Fruit fly (Drosophila melanogaster): ENCODE measurements around the gene CG6749.

The CG6749 gene

dm6 chr3L:9717101-9717500 lies 16.5 kb downstream of the CG6749 start:
- TF ChIP-seq fd85E (GFP tag; optimal IDR thresholded peaks at IDR 0.05) (no peak), CG6854 (GFP tag; optimal IDR thresholded peaks at IDR 0.05) (no peak), CG16779 (tag; optimal IDR thresholded peaks at IDR 0.05) (peak; percentile 14), CG32006 (GFP tag; optimal IDR thresholded peaks at IDR 0.05) (no peak), esn (GFP tag; optimal IDR thresholded peaks at IDR 0.05) (no peak), lz (GFP tag; optimal IDR thresholded peaks at IDR 0.05) (no peak)

DNA sequence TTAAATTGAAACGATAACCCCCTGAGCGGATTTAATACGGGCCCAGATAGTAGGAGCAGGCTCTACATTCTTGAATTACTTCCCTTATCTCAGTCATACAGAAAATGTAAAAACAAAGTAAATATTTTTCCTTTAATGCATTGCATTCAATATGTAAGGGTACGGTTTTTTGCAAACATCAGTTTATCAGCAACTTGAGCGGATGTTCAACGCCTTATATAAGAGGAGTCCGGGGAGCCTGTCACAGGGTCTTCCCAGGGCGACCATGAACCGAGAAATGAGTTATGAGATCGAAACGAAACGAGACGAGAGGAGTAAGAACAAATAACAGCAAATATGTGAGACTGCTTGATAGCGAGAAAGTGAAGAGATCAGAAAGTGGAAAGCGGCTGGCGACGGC lies 17.0 kb downstream of the CG6749 start:
- TF ChIP-seq CG15336 (GFP tag; IDR thresholded peaks at IDR 0.05) (no peak), dsx (GFP tag; optimal IDR thresholded peaks at IDR 0.05; ENCODE audit: poor library complexity, severe bottlenecking) (peak; percentile 22), ss (GFP tag; optimal IDR thresholded peaks at IDR 0.05) (peak in 1 of 2 experiments; percentile 29), svp (GFP tag) (peak; percentile 98)

dm6 chr3L:9714537-9715144 lies 19.0 kb downstream of the CG6749 start:
- TF ChIP-seq Hr4 (GFP tag; optimal IDR thresholded peaks at IDR 0.05) (no peak), CG6854 (GFP tag; optimal IDR thresholded peaks at IDR 0.05) (peak; percentile 51), CG32006 (GFP tag; optimal IDR thresholded peaks at IDR 0.05) (no peak), Ets96B (tag; optimal IDR thresholded peaks at IDR 0.05) (no peak), Met (GFP tag; optimal IDR thresholded peaks at IDR 0.05) (no peak), Hr38 (GFP tag; optimal IDR thresholded peaks at IDR 0.05) (no peak), CG34406 (GFP tag; optimal IDR thresholded peaks at IDR 0.05) (no peak), CG16779 (tag; optimal IDR thresholded peaks at IDR 0.05) (no peak), CG10631 (GFP tag; optimal IDR thresholded peaks at IDR 0.05) (no peak), eg (GFP tag; IDR thresholded peaks at IDR 0.05) (no peak), fkh (GFP tag; optimal IDR thresholded peaks at IDR 0.05) (peak; percentile 64), Gug (GFP tag; IDR thresholded peaks at IDR 0.05) (no peak), esn (GFP tag; optimal IDR thresholded peaks at IDR 0.05) (no peak), Ets21C (GFP tag; optimal IDR thresholded peaks at IDR 0.05) (no peak), Smox (GFP tag; optimal IDR thresholded peaks at IDR 0.05) (no peak), lz (GFP tag; optimal IDR thresholded peaks at IDR 0.05) (no peak), CG11762 (GFP tag; optimal IDR thresholded peaks at IDR 0.05; ENCODE audit: insufficient read depth) (no peak), CG3032 (tag; optimal IDR thresholded peaks at IDR 0.05) (no peak), dsx (GFP tag; optimal IDR thresholded peaks at IDR 0.05; ENCODE audit: poor library complexity, severe bottlenecking) (no peak), acj6 (GFP tag; optimal IDR thresholded peaks at IDR 0.05) (no peak), CG8119 (GFP tag; IDR thresholded peaks at IDR 0.05) (no peak), Sox15 (GFP tag; optimal IDR thresholded peaks at IDR 0.05) (no peak), achi (GFP tag; optimal IDR thresholded peaks at IDR 0.05) (no peak), CG4318 (GFP tag; optimal IDR thresholded peaks at IDR 0.05) (no peak), Eip93F (GFP tag; optimal IDR thresholded peaks at IDR 0.05) (no peak), CG3919 (GFP tag; optimal IDR thresholded peaks at IDR 0.05) (no peak), Eip78C (GFP tag) (peak; percentile 62), ss (GFP tag; optimal IDR thresholded peaks at IDR 0.05) (peak; percentile 5 to 52), cyc (GFP tag; optimal IDR thresholded peaks at IDR 0.05) (no peak), CG11294 (GFP tag; IDR thresholded peaks at IDR 0.05) (no peak), CG7368 (GFP tag; optimal IDR thresholded peaks at IDR 0.05) (no peak), Lpt (GFP tag; optimal IDR thresholded peaks at IDR 0.05) (no peak), CG1621 (tag; optimal IDR thresholded peaks at IDR 0.05) (peak; percentile 42), CG31627 (GFP tag; optimal IDR thresholded peaks at IDR 0.05) (no peak), vri (GFP tag; optimal IDR thresholded peaks at IDR 0.05) (peak; percentile 63), CG8319 (GFP tag; optimal IDR thresholded peaks at IDR 0.05) (no peak), fd85E (GFP tag; optimal IDR thresholded peaks at IDR 0.05) (no peak), CG6808 (GFP tag; optimal IDR thresholded peaks at IDR 0.05) (no peak), topi (GFP tag; optimal IDR thresholded peaks at IDR 0.05) (no peak), CG6163 (GFP tag; IDR thresholded peaks at IDR 0.05) (no peak), pdm3 (GFP tag; optimal IDR thresholded peaks at IDR 0.05) (no peak), Hr39 (GFP tag; optimal IDR thresholded peaks at IDR 0.05) (no peak), CG15336 (GFP tag; IDR thresholded peaks at IDR 0.05) (no peak), salr (GFP tag; optimal IDR thresholded peaks at IDR 0.05) (no peak), Sox102F (GFP tag; optimal IDR thresholded peaks at IDR 0.05) (no peak), dac (GFP tag; optimal IDR thresholded peaks at IDR 0.05) (no peak)
